Worm (Caenorhabditis elegans): ENCODE measurements around the gene fbxb-40.
"Not testable (repeated sequence)": the region's sequence is repeated elsewhere in the genome, so short reads cannot be mapped to it uniquely, and the experiment has no call there.

fbxb-40 gene

ce11 chrII:1028602-1029001 is 21.1 kb downstream of the fbxb-40 start, which contains the start of gene math-34:
math-34 (plus strand) TSS chrII:1028972.
- TF ChIP-seq ceh-48 (tag; optimal IDR thresholded peaks at IDR 0.05) (no peak), gmeb-2 (tag; optimal IDR thresholded peaks at IDR 0.05) (no peak), hlh-6 (tag; optimal IDR thresholded peaks at IDR 0.05) (no peak), pqm-1 (tag; optimal IDR thresholded peaks at IDR 0.05) (no peak), ceh-30 (tag; optimal IDR thresholded peaks at IDR 0.05) (no peak), tbx-2 (tag; optimal IDR thresholded peaks at IDR 0.05) (no peak), zip-5 (tag; optimal IDR thresholded peaks at IDR 0.05) (no peak), sox-4 (tag; optimal IDR thresholded peaks at IDR 0.05) (no peak), pat-9 (tag; optimal IDR thresholded peaks at IDR 0.05) (no peak), pag-3 (tag; optimal IDR thresholded peaks at IDR 0.05; ENCODE audit: borderline replicate concordance) (no peak), C08G9.2 (tag; optimal IDR thresholded peaks at IDR 0.05) (no peak), fkh-6 (tag; optimal IDR thresholded peaks at IDR 0.05) (no peak), ceh-24 (tag; optimal IDR thresholded peaks at IDR 0.05) (no peak)

- no peak for TF ChIP-seq syd-9 (tag; optimal IDR thresholded peaks at IDR 0.05)
- no peak for TF ChIP-seq mec-3 (tag; optimal IDR thresholded peaks at IDR 0.05; ENCODE audit: borderline replicate concordance)
- TF ChIP-seq sox-4 (tag; optimal IDR thresholded peaks at IDR 0.05): no peak
- TF ChIP-seq ceh-30 (tag; optimal IDR thresholded peaks at IDR 0.05): no peak
- no peak for TF ChIP-seq ceh-31 (tag; optimal IDR thresholded peaks at IDR 0.05)
- no peak for TF ChIP-seq ahr-1 (tag; optimal IDR thresholded peaks at IDR 0.05)
- TF ChIP-seq hlh-30 (tag; optimal IDR thresholded peaks at IDR 0.05; ENCODE audit: insufficient read depth): no peak
- TF ChIP-seq C38D4.7 (GFP tag; optimal IDR thresholded peaks at IDR 0.05): no peak
- no peak for TF ChIP-seq eyg-1 (tag; optimal IDR thresholded peaks at IDR 0.05)
- TF ChIP-seq ceh-6 (GFP tag; optimal IDR thresholded peaks at IDR 0.05): no peak
- TF ChIP-seq pha-4 (tag; optimal IDR thresholded peaks at IDR 0.05): no peak
- no peak for TF ChIP-seq K02D7.2 (tag; optimal IDR thresholded peaks at IDR 0.05)
- TF ChIP-seq pax-1 (tag; optimal IDR thresholded peaks at IDR 0.05): no peak
- no peak for TF ChIP-seq odd-2 (tag; optimal IDR thresholded peaks at IDR 0.05)
- TF ChIP-seq dve-1 (tag; optimal IDR thresholded peaks at IDR 0.05): no peak
- TF ChIP-seq ama-1 (optimal IDR thresholded peaks at IDR 0.05): no peak
- TF ChIP-seq pag-3 (tag; optimal IDR thresholded peaks at IDR 0.05; ENCODE audit: borderline replicate concordance): no peak
- TF ChIP-seq nhr-232 (tag; optimal IDR thresholded peaks at IDR 0.05): no peak
- TF ChIP-seq rnt-1 (tag; optimal IDR thresholded peaks at IDR 0.05): no peak
- no peak for TF ChIP-seq ceh-22 (tag; optimal IDR thresholded peaks at IDR 0.05)
Measured at ce11 chrII:1026670-1027069, 23.1 kb downstream of the fbxb-40 start, which contains the start of gene M01D1.12. M01D1.12 (plus strand) TSS chrII:1026970.

ce11 chrII:1024684-1025083 is 25.1 kb downstream of the fbxb-40 start, which contains the start of gene btb-11:
btb-11 (minus strand) TSS chrII:1024784.
- TF ChIP-seq ceh-14, fkh-6, ceh-2 (tag; optimal IDR thresholded peaks at IDR 0.05): not testable (repeated sequence)

ce11 chrII:1006375-1006774 is 43.4 kb downstream of the fbxb-40 start, which contains the start of gene F45D11.14:
F45D11.14 (minus strand) TSS chrII:1006475.
- not testable (repeated sequence) for TF ChIP-seq rnt-1, pat-9, hlh-8 (tag; optimal IDR thresholded peaks at IDR 0.05)

ce11 chrII:1001351-1001750 is 48.4 kb downstream of the fbxb-40 start, which contains the start of the genes fbxb-30 and F45D11.5:
fbxb-30 (minus strand) TSS chrII:1001451.
F45D11.5 (plus strand) TSS chrII:1001702.
- TF ChIP-seq ceh-2 (tag; optimal IDR thresholded peaks at IDR 0.05) (no peak), pax-1 (tag; optimal IDR thresholded peaks at IDR 0.05) (no peak), nhr-11 (tag; optimal IDR thresholded peaks at IDR 0.05) (no peak)

Measured in whole organism, late embryonic.